Fruit fly (Drosophila melanogaster) whole organism, embryonic: Measurements from ENCODE around the gene CG31886.

Source experiments
- ATbp ChIP-seq: fragments of 200-800 bp; sonication (Bioruptor generic); optimal IDR thresholded peaks from 2 replicates; lab custom pipeline; 2017; ENCODE audit warnings: missing biosample characterization, mild to moderate bottlenecking, missing genetic modification characterization, missing genetic modification reagents
- Ada2b ChIP-seq: fragments of 200-800 bp; sonication (Bioruptor generic); IDR thresholded peaks from 2 replicates; pipeline ENCODE4 v1.3.6; 2022; ENCODE audit warnings: missing biosample characterization, missing genetic modification characterization
- Awh ChIP-seq: fragments of 200-800 bp; sonication (Bioruptor generic); IDR thresholded peaks from 2 replicates; pipeline ENCODE4, ENCODE4 v1.3.6; 2022; ENCODE audit warnings: missing biosample characterization, missing genetic modification characterization
- CG11504 ChIP-seq: fragments of 200-800 bp; sonication (Bioruptor generic); optimal IDR thresholded peaks from 3 replicates; lab custom pipeline; 2019; ENCODE audit warnings: missing biosample characterization, mild to moderate bottlenecking, missing genetic modification characterization, moderate library complexity
- CG12219 ChIP-seq: fragments of 200-800 bp; sonication (Bioruptor generic); optimal IDR thresholded peaks from 3 replicates; lab custom pipeline; 2018; ENCODE audit warnings: missing biosample characterization, mild to moderate bottlenecking, missing genetic modification characterization
- CG13123 ChIP-seq: fragments of 200-800 bp; sonication (Bioruptor generic); optimal IDR thresholded peaks from 2 replicates; lab custom pipeline; 2016; ENCODE audit warnings: missing biosample characterization, missing genetic modification characterization
- CG17359 ChIP-seq: fragments of 200-800 bp; sonication (Bioruptor generic); optimal IDR thresholded peaks from 3 replicates; lab custom pipeline; 2018; ENCODE audit warnings: missing biosample characterization, mild to moderate bottlenecking, missing genetic modification characterization, moderate library complexity
- CG17385 ChIP-seq: fragments of 200-800 bp; sonication (Bioruptor generic); optimal IDR thresholded peaks from 3 replicates; lab custom pipeline; 2018; ENCODE audit warnings: missing biosample characterization, mild to moderate bottlenecking, missing genetic modification characterization
- CG17568 ChIP-seq: fragments of 200-800 bp; sonication (Bioruptor generic); optimal IDR thresholded peaks from 2 replicates; lab custom pipeline; 2018; ENCODE audit warnings: missing biosample characterization, mild to moderate bottlenecking, missing genetic modification characterization, moderate library complexity
- CG17802 ChIP-seq: fragments of 200-800 bp; sonication (Bioruptor generic); optimal IDR thresholded peaks from 2 replicates; lab custom pipeline; 2018; ENCODE audit warnings: missing biosample characterization, mild to moderate bottlenecking, missing genetic modification characterization, moderate library complexity
- CG17912 ChIP-seq: fragments of 200-800 bp; sonication (Bioruptor generic); optimal IDR thresholded peaks from 2 replicates; lab custom pipeline; 2018; ENCODE audit warnings: missing biosample characterization, mild to moderate bottlenecking, missing genetic modification characterization
- CG18599 ChIP-seq: fragments of 200-800 bp; sonication (Bioruptor generic); optimal IDR thresholded peaks from 3 replicates; lab custom pipeline; 2017; ENCODE audit warnings: missing biosample characterization, missing genetic modification characterization, mild to moderate bottlenecking, moderate library complexity, missing genetic modification reagents
- CG2712 ChIP-seq: fragments of 200-800 bp; optimal IDR thresholded peaks from 3 replicates; lab custom pipeline; 2019; ENCODE audit warnings: missing biosample characterization, mild to moderate bottlenecking, missing genetic modification characterization, moderate library complexity
- CG30403 ChIP-seq: fragments of 200-800 bp; sonication (Bioruptor generic); optimal IDR thresholded peaks from 3 replicates; lab custom pipeline; 2016; ENCODE audit warnings: missing biosample characterization, missing genetic modification characterization
- CG34376 ChIP-seq: fragments of 200-800 bp; sonication (Bioruptor generic); optimal IDR thresholded peaks from 2 replicates; lab custom pipeline; 2018; ENCODE audit warnings: missing biosample characterization, mild to moderate bottlenecking, missing genetic modification characterization
- CG4282 ChIP-seq: fragments of 200-800 bp; sonication (Bioruptor generic); optimal IDR thresholded peaks from 2 replicates; lab custom pipeline; 2016; ENCODE audit warnings: missing biosample characterization, missing genetic modification characterization
- CG4360 ChIP-seq: fragments of 200-800 bp; sonication (Bioruptor generic); IDR thresholded peaks from 2 replicates; pipeline ENCODE4 v1.3.6; 2022; ENCODE audit warnings: missing biosample characterization, missing genetic modification characterization
- CG5180 ChIP-seq: fragments of 200-800 bp; sonication (Bioruptor generic); optimal IDR thresholded peaks from 3 replicates; lab custom pipeline; 2017; ENCODE audit warnings: missing biosample characterization, missing genetic modification characterization, mild to moderate bottlenecking, moderate library complexity, missing genetic modification reagents
- CG7928 ChIP-seq: fragments of 200-800 bp; sonication (Bioruptor generic); optimal IDR thresholded peaks from 2 replicates; lab custom pipeline; 2017; ENCODE audit warnings: missing biosample characterization, mild to moderate bottlenecking, missing genetic modification characterization
- D ChIP-seq, 2 experiments: fragments of 200-800 bp in 1 of 2; fragments of >200 bp in 1 of 2; sonication (Bioruptor generic) in 1 of 2; optimal IDR thresholded peaks; 2 replicates in 1 of 2; 3 replicates in 1 of 2; lab custom pipeline; 2017; ENCODE audit warnings: mild to moderate bottlenecking in 1 of 2, missing biosample characterization in 1 of 2, missing genetic modification characterization in 1 of 2, missing genetic modification reagents in 1 of 2
- Dll ChIP-seq: fragments of 200-800 bp; sonication (Bioruptor generic); IDR thresholded peaks from 4 replicates; pipeline ENCODE4 v1.3.6; 2022; ENCODE audit warnings: missing biosample characterization, missing genetic modification characterization; ENCODE audit not compliant: partially characterized antibody
- Hr3 ChIP-seq: fragments of 200-800 bp; sonication (Bioruptor generic); optimal IDR thresholded peaks from 3 replicates; lab custom pipeline; 2016; ENCODE audit warnings: missing biosample characterization, missing genetic modification characterization
- Lhr ChIP-seq: fragments of 200-800 bp; sonication (Bioruptor generic); optimal IDR thresholded peaks from 3 replicates; lab custom pipeline; 2017; ENCODE audit warnings: mild to moderate bottlenecking, missing biosample characterization, missing genetic modification reagents, missing genetic modification characterization
- MTF-1 ChIP-seq: fragments of 200-800 bp; sonication (Bioruptor generic); optimal IDR thresholded peaks from 2 replicates; lab custom pipeline; 2018; ENCODE audit warnings: missing biosample characterization, mild to moderate bottlenecking, missing genetic modification characterization, borderline replicate concordance
- Med ChIP-seq: fragments of 200-800 bp; sonication (Bioruptor generic); peaks from one replicate; lab custom pipeline; 2016; ENCODE audit warnings: missing biosample characterization, missing genetic modification characterization, mild to moderate bottlenecking, inconsistent platforms, moderate library complexity
- Nf-YC ChIP-seq: fragments of 200-800 bp; optimal IDR thresholded peaks from 3 replicates; lab custom pipeline; 2019; ENCODE audit warnings: missing biosample characterization, mild to moderate bottlenecking, missing genetic modification characterization, moderate library complexity
- Pdp1 ChIP-seq, 2 experiments: fragments of 200-800 bp; sonication (Bioruptor generic); optimal IDR thresholded peaks; 3 replicates each; lab custom pipeline; 2016; ENCODE audit warnings: missing biosample characterization in 2 of 2, missing genetic modification characterization in 2 of 2, mild to moderate bottlenecking in 1 of 2, moderate library complexity in 1 of 2
- Sox102F ChIP-seq: fragments of 200-800 bp; sonication (Bioruptor generic); optimal IDR thresholded peaks from 2 replicates; lab custom pipeline; 2018; ENCODE audit warnings: missing biosample characterization, mild to moderate bottlenecking, missing genetic modification characterization, moderate library complexity
- bab2 ChIP-seq: fragments of 200-800 bp; sonication (Bioruptor generic); optimal IDR thresholded peaks from 2 replicates; lab custom pipeline; 2016; ENCODE audit warnings: missing biosample characterization, missing genetic modification characterization
- bowl ChIP-seq: fragments of 200-800 bp; sonication (Bioruptor generic); IDR thresholded peaks from 2 replicates; pipeline ENCODE4 v1.3.6; 2022; ENCODE audit warnings: missing biosample characterization, missing genetic modification characterization
- br ChIP-seq: fragments of >200 bp; optimal IDR thresholded peaks from 2 replicates; lab custom pipeline; 2017
- chm ChIP-seq: fragments of 200-800 bp; sonication (Bioruptor generic); IDR thresholded peaks from 2 replicates; pipeline ENCODE4 v1.3.6; 2022; ENCODE audit warnings: missing biosample characterization, missing genetic modification characterization
- crc ChIP-seq: fragments of 200-800 bp; sonication (Bioruptor generic); optimal IDR thresholded peaks from 2 replicates; lab custom pipeline; 2016; ENCODE audit warnings: missing biosample characterization, missing genetic modification characterization
- cwo ChIP-seq: fragments of 200-800 bp; sonication (Bioruptor generic); optimal IDR thresholded peaks from 3 replicates; lab custom pipeline; 2017; ENCODE audit warnings: missing biosample characterization, missing genetic modification characterization, mild to moderate bottlenecking, moderate library complexity, missing genetic modification reagents
- dmrt99B ChIP-seq: fragments of 200-800 bp; sonication (Bioruptor generic); optimal IDR thresholded peaks from 2 replicates; lab custom pipeline; 2018; ENCODE audit warnings: missing biosample characterization, mild to moderate bottlenecking, missing genetic modification characterization, moderate library complexity
- exex ChIP-seq: fragments of 200-800 bp; sonication (Bioruptor generic); optimal IDR thresholded peaks from 4 replicates; lab custom pipeline; 2018; ENCODE audit warnings: missing biosample characterization, mild to moderate bottlenecking, missing genetic modification characterization, moderate library complexity
- fru ChIP-seq: fragments of >200 bp; optimal IDR thresholded peaks from 2 replicates; lab custom pipeline; 2017
- grn ChIP-seq: fragments of 200-800 bp; sonication (Bioruptor generic); optimal IDR thresholded peaks from 3 replicates; lab custom pipeline; 2017; ENCODE audit warnings: missing biosample characterization, missing genetic modification characterization
- sd ChIP-seq: fragments of 200-800 bp; sonication (Bioruptor generic); optimal IDR thresholded peaks from 3 replicates; lab custom pipeline; 2018; ENCODE audit warnings: missing biosample characterization, mild to moderate bottlenecking, missing genetic modification characterization, moderate library complexity
- sens ChIP-seq: fragments of 200-800 bp; sonication (Bioruptor generic); peaks from one replicate; lab custom pipeline; 2016; ENCODE audit warnings: missing biosample characterization, missing genetic modification characterization
- seq ChIP-seq: fragments of 200-800 bp; sonication (Bioruptor generic); IDR thresholded peaks from 2 replicates; pipeline ENCODE4 v1.3.6; 2022; ENCODE audit warnings: missing biosample characterization, missing genetic modification characterization
- stwl ChIP-seq: fragments of 200-800 bp; sonication (Bioruptor generic); optimal IDR thresholded peaks from 3 replicates; lab custom pipeline; 2018; ENCODE audit warnings: missing biosample characterization, mild to moderate bottlenecking, missing genetic modification characterization, moderate library complexity
- sug ChIP-seq: fragments of 200-800 bp; optimal IDR thresholded peaks from 2 replicates; lab custom pipeline; 2019; ENCODE audit warnings: missing biosample characterization, mild to moderate bottlenecking, missing genetic modification characterization, moderate library complexity
- twi ChIP-seq: fragments of 200-800 bp; optimal IDR thresholded peaks from 2 replicates; lab custom pipeline; 2019; ENCODE audit warnings: missing biosample characterization, mild to moderate bottlenecking, missing genetic modification characterization, moderate library complexity
- zen ChIP-seq: fragments of 200-800 bp; sonication (Bioruptor generic); optimal IDR thresholded peaks from 3 replicates; lab custom pipeline; 2018; ENCODE audit warnings: missing biosample characterization, mild to moderate bottlenecking, missing genetic modification characterization, moderate library complexity
- zf30C ChIP-seq: fragments of 200-800 bp; sonication (Bioruptor generic); optimal IDR thresholded peaks from 3 replicates; lab custom pipeline; 2018; ENCODE audit warnings: missing biosample characterization, mild to moderate bottlenecking, missing genetic modification characterization

The CG31886 gene

DNA sequence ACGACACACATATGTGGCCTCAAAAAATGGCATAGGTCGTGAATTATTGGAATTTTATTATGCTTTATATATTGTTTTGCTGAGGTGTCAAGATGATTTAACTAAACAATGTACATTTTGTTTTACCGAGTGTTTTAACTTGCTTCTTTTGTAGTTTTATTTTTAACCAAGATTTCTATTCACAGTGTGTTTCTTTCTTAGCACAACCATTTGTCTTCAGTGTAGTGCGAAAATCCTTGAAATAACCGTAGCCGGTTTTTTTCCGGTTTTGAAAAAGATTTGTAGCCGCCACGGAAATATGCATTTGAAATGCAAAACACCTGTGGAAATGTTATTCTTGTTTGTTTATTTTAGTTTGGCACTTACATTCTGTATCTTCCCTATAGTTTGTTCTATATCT, 1.7 kb downstream of the CG31886 start (continued):
- TF ChIP-seq D (optimal IDR thresholded peaks at IDR 0.05; lab: Kevin White, UChicago) (no peak), D (GFP tag; optimal IDR thresholded peaks at IDR 0.05; lab: Kevin White, UChicago) (no peak), fru (no peak), CG17912 (no peak), Sox102F (no peak), Dll (GFP tag; lab: Robert Waterston, UW) (no peak), chm (GFP tag; lab: Robert Waterston, UW) (no peak), CG7928 (GFP tag; lab: Kevin White, UChicago) (no peak), CG17359 (tag; lab: Kevin White, UChicago) (no peak), MTF-1 (GFP tag; lab: Kevin White, UChicago) (no peak), CG4360 (GFP tag; lab: Robert Waterston, UW) (no peak), seq (GFP tag; lab: Robert Waterston, UW) (no peak), CG5180 (GFP tag; lab: Kevin White, UChicago) (no peak), zen (tag; lab: Kevin White, UChicago) (no peak), bowl (GFP tag; lab: Robert Waterston, UW) (no peak), ATbp (GFP tag; lab: Kevin White, UChicago) (no peak), CG12219 (GFP tag; lab: Kevin White, UChicago) (no peak), CG13123 (no peak), zf30C (GFP tag; lab: Kevin White, UChicago) (peak; percentile 52), twi (peak; percentile 3), CG2712 (tag; lab: Kevin White, UChicago) (no peak), Lhr (GFP tag; lab: Kevin White, UChicago) (no peak), CG17568 (GFP tag; lab: Kevin White, UChicago) (no peak), Nf-YC (tag; lab: Kevin White, UChicago) (no peak), Awh (no peak), crc (GFP tag; lab: Kevin White, UChicago) (no peak), dmrt99B (tag; lab: Kevin White, UChicago) (no peak), Med (GFP tag; lab: Kevin White, UChicago) (no peak), br (lab: Kevin White, UChicago) (no peak), CG17802 (no peak), Ada2b (peak; percentile 20; the same call in 1 of the 2 replicates), CG11504 (tag; lab: Kevin White, UChicago) (peak; percentile 0), Hr3 (GFP tag; lab: Kevin White, UChicago) (no peak), exex (tag; lab: Kevin White, UChicago) (no peak), CG30403 (GFP tag; lab: Kevin White, UChicago) (no peak)
- TF ChIP-seq, all 482 proteins: peak for 7

- TF ChIP-seq CG18599 (GFP tag; lab: Kevin White, UChicago) (peak; percentile 19), bab2 (no peak), cwo (GFP tag; lab: Kevin White, UChicago) (peak; percentile 93), CG4282 (GFP tag; lab: Kevin White, UChicago) (no peak), CG17385 (GFP tag; lab: Kevin White, UChicago) (no peak), Pdp1 (GFP tag; optimal IDR thresholded peaks at IDR 0.05; lab: Kevin White, UChicago) (peak in 1 of 2 experiments; percentile 56), stwl (tag; lab: Kevin White, UChicago) (no peak), CG34376 (GFP tag; lab: Kevin White, UChicago) (peak; percentile 8), grn (GFP tag; lab: Kevin White, UChicago) (peak; percentile 62), sd (tag; lab: Kevin White, UChicago) (peak; percentile 10), exex (tag; lab: Kevin White, UChicago) (peak; percentile 95), sug (tag; lab: Kevin White, UChicago) (peak; percentile 46), sens (peak; percentile 47)
These were observed 2.5 kb downstream of the CG31886 start for dm6 chr2L:8956336-8956726.
